Worm (Caenorhabditis elegans) whole organism, L3 larva: ENCODE data around the gene mstr-2.
A peak's percentile ranks its signal among the peaks of the same experiment; 100 is the strongest.

ENCODE experiments used
- ZK546.5 ChIP-seq: sonication (generic microtip); optimal IDR thresholded peaks from 2 replicates; lab custom pipeline; 2017; ENCODE audit warnings: missing biosample characterization, missing genetic modification characterization
- egl-27 ChIP-seq: sonication (generic microtip); optimal IDR thresholded peaks from 4 replicates; lab custom pipeline; 2017; ENCODE audit warnings: missing biosample characterization, missing genetic modification reagents, missing genetic modification characterization
- elt-3 ChIP-seq, 3 experiments: fragments of 150-350 bp in 1 of 3; sonication (generic microtip) in 2 of 3; optimal IDR thresholded peaks; 2 replicates in 2 of 3; 4 replicates in 1 of 3; lab custom pipeline; 2014 to 2017; ENCODE audit warnings: missing biosample characterization in 3 of 3, missing genetic modification characterization in 3 of 3
- nfya-1 ChIP-seq: sonication (generic microtip); optimal IDR thresholded peaks from 2 replicates; lab custom pipeline; 2017; ENCODE audit warnings: missing genetic modification characterization, mild to moderate bottlenecking, missing compliant biosample characterization, antibody characterized with exemption, moderate library complexity; ENCODE audit not compliant: insufficient read depth
- nhr-28 ChIP-seq: fragments of 150-350 bp; optimal IDR thresholded peaks from 2 replicates; lab custom pipeline; 2014; ENCODE audit warnings: missing biosample characterization, missing genetic modification characterization
- nhr-67 ChIP-seq: fragments of 150-350 bp; optimal IDR thresholded peaks from 2 replicates; lab custom pipeline; 2014; ENCODE audit warnings: missing biosample characterization, missing genetic modification characterization
- nhr-76 ChIP-seq: fragments of 150-350 bp; sonication (generic microtip); optimal IDR thresholded peaks from 5 replicates; lab custom pipeline; 2014; ENCODE audit warnings: missing biosample characterization, missing genetic modification characterization
- nhr-77 ChIP-seq: fragments of 150-350 bp; optimal IDR thresholded peaks from 2 replicates; lab custom pipeline; 2014; ENCODE audit warnings: missing biosample characterization, missing genetic modification characterization
- zag-1 ChIP-seq: fragments of 150-350 bp; optimal IDR thresholded peaks from 2 replicates; lab custom pipeline; 2014; ENCODE audit warnings: missing biosample characterization, missing genetic modification characterization

- no peak for TF ChIP-seq nhr-77 (tag; lab: Kevin White, UChicago)
- TF ChIP-seq egl-27 (tag; lab: Kevin White, UChicago): no peak
- TF ChIP-seq nhr-67 (tag; lab: Kevin White, UChicago): no peak
- TF ChIP-seq nhr-76 (tag; lab: Kevin White, UChicago): no peak
- TF ChIP-seq nhr-28 (tag; lab: Kevin White, UChicago): no peak
- no peak for TF ChIP-seq zag-1 (tag; lab: Kevin White, UChicago)
- TF ChIP-seq ZK546.5 (tag; lab: Kevin White, UChicago): no peak
- TF ChIP-seq elt-3 (tag; optimal IDR thresholded peaks at IDR 0.05; lab: Kevin White, UChicago): no peak
- peak; percentile 79 for TF ChIP-seq nfya-1 (tag; lab: Kevin White, UChicago)
Observed at ce11 chrIII:4508064-4508905, 39.4 kb downstream of the mstr-2 start, which contains the start of the genes cct-5 and F25F2.1.
